Worm (Caenorhabditis elegans): ENCODE data around the gene C14C11.2.

- TF ChIP-seq daf-12 (tag; optimal IDR thresholded peaks at IDR 0.05), result no peak
- TF ChIP-seq nhr-11 (tag; optimal IDR thresholded peaks at IDR 0.05), result no peak
- no peak for TF ChIP-seq elt-3 (tag; optimal IDR thresholded peaks at IDR 0.05)
- TF ChIP-seq nhr-76 (tag; optimal IDR thresholded peaks at IDR 0.05), result no peak
Measured at ce11 chrV:5687115-5687979, 26.4 kb downstream of the C14C11.2 start, which contains the start of gene F25B4.7.
